Worm (Caenorhabditis elegans) whole organism, young adult: ENCODE measurements around the gene C30G12.6.

ENCODE experiments used
- B0035.1 ChIP-seq: sonication (generic microtip); optimal IDR thresholded peaks from 2 replicates; lab custom pipeline; 2016; ENCODE audit warnings: missing genetic modification characterization, mild to moderate bottlenecking, missing compliant biosample characterization, missing genotype, missing genetic modification reagents
- attf-3 ChIP-seq: fragments of 200-800 bp; sonication (Bioruptor generic); conservative IDR thresholded peaks from 2 replicates; pipeline ENCODE4 v1.3.6; 2022; ENCODE audit warnings: missing genetic modification reagents, missing genetic modification characterization, missing compliant biosample characterization
- lin-35 ChIP-seq, 3 experiments: fragments of 150-350 bp in 2 of 3; sonication (generic microtip) in 1 of 3; optimal IDR thresholded peaks; 2 replicates each; lab custom pipeline; 2014 to 2018; ENCODE audit warnings: missing biosample characterization in 3 of 3, missing genetic modification characterization in 3 of 3, missing genetic modification reagents in 3 of 3
- mxl-1 ChIP-seq: sonication (generic microtip); optimal IDR thresholded peaks from 2 replicates; lab custom pipeline; 2016; ENCODE audit warnings: missing genetic modification characterization, missing compliant biosample characterization
- nhr-27 ChIP-seq: fragments of 200-800 bp; sonication (Bioruptor generic); optimal IDR thresholded peaks from 2 replicates; lab custom pipeline; 2018; ENCODE audit warnings: mild to moderate bottlenecking, missing genetic modification characterization, moderate library complexity, missing compliant biosample characterization
- nhr-80 ChIP-seq: sonication (generic microtip); optimal IDR thresholded peaks from 2 replicates; lab custom pipeline; 2016; ENCODE audit warnings: missing genetic modification characterization, missing compliant biosample characterization
- rec-8 ChIP-seq, 2 experiments: sonication (generic microtip); optimal IDR thresholded peaks; 2 replicates each; lab custom pipeline; 2016; ENCODE audit warnings: mild to moderate bottlenecking in 2 of 2, missing genetic modification characterization in 2 of 2, missing genetic modification reagents in 2 of 2, missing genotype in 2 of 2, missing biosample characterization in 1 of 2, missing compliant biosample characterization in 1 of 2, moderate library complexity in 1 of 2
- repo-1 ChIP-seq: sonication (generic microtip); optimal IDR thresholded peaks from 2 replicates; lab custom pipeline; 2017; ENCODE audit warnings: mild to moderate bottlenecking, missing genetic modification characterization, missing compliant biosample characterization
- snpc-4 ChIP-seq, 5 experiments: fragments of 150-350 bp in 1 of 5; sonication (generic microtip) in 4 of 5; optimal IDR thresholded peaks; 2 replicates each; lab custom pipeline; 2014 to 2018; ENCODE audit warnings: missing genetic modification characterization in 5 of 5, missing biosample characterization in 3 of 5, antibody characterized with exemption in 2 of 5, mild to moderate bottlenecking in 2 of 5, missing compliant biosample characterization in 2 of 5, missing genotype in 2 of 5, moderate library complexity in 2 of 5, missing genetic modification reagents in 1 of 5
- unc-130 ChIP-seq: sonication (generic microtip); optimal IDR thresholded peaks from 2 replicates; lab custom pipeline; 2016; ENCODE audit warnings: missing genetic modification reagents, missing genetic modification characterization, missing compliant biosample characterization

The C30G12.6 gene

DNA sequence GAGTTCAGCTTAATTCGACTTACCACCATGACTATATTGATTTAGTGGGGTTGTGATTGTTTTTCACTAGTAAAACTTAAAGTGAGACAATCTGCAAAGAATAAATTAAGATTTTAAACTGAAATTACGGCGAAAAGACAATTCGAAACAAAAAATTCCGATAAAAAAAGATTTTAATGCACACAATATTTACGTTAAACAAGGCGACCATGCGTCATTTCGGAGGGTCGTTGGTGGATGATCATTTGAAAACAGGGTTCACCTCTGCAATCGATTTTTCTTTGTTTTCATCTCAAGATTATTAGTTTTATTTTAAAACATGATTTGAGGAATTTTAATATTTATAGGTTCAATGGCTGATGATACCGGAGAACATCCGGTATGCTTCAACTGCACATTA, 42.7 kb downstream of the C30G12.6 start, which contains the start of gene lsm-4:
TSS of gene lsm-4 (minus strand) at position 91 of the 400 bp plus-strand sequence.
- TF ChIP-seq snpc-4 (GFP tag; optimal IDR thresholded peaks at IDR 0.05; lab: Kevin White, UChicago), result no peak
- TF ChIP-seq snpc-4 (tag; optimal IDR thresholded peaks at IDR 0.05; lab: Kevin White, UChicago), result no peak
- TF ChIP-seq lin-35 (GFP tag; optimal IDR thresholded peaks at IDR 0.05; lab: Kevin White, UChicago), result no peak
- TF ChIP-seq attf-3 (GFP tag; lab: Robert Waterston, UW), result peak; percentile 86

DNA sequence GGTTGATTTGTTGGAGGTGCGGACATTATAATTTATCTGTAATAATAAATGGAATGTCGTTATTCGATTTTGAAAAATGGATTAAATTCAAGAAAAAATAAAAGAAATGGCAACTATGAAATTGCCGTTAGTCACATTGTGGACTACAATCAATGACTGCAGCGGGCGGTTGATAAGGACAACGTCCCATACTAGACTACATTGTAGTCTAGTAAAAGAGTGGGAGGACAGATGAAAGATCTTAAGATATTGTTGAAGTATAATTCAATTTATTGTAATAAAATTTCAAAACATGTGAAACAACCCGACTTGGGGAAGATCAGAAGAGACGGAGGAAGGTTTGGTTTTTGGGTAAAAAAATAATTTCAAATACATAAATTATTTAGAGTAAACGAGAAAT, 43.8 kb downstream of the C30G12.6 start, which contains the start of the genes prx-13 and ada-2:
TSS of gene prx-13 (minus strand) at position 38 of the 400 bp plus-strand sequence.
TSS of gene ada-2 (plus strand) at position 282 of the 400 bp plus-strand sequence.
- no peak for TF ChIP-seq snpc-4 (GFP tag; optimal IDR thresholded peaks at IDR 0.05; lab: Kevin White, UChicago)
- TF ChIP-seq snpc-4 (tag; optimal IDR thresholded peaks at IDR 0.05; lab: Kevin White, UChicago), result peak in 1 of 4 experiments; percentile 15
- no peak for TF ChIP-seq unc-130 (GFP tag; lab: Kevin White, UChicago)
- no peak for TF ChIP-seq rec-8 (tag; optimal IDR thresholded peaks at IDR 0.05; lab: Kevin White, UChicago)
- TF ChIP-seq mxl-1 (tag; lab: Kevin White, UChicago), result no peak
- peak; percentile 62 for TF ChIP-seq nhr-80 (tag; lab: Kevin White, UChicago)

DNA sequence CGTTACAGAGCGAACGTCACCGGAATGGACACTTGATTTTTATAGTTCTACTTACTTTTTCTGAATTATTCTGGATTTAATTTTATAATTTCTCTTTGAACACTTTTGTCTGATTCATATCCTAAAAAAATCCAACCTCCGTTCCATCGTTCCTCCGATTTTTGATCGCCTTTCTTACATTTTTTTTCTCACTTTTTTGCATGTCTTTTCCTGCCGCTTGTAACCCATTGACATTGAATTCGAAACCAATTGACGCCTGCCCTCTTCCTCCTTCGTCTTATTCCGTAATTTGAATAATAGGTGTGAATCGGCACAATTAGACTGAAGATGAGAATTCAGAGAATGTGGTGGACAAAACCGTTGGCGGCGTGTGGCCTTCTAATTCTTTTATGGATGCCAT, 50.2 kb downstream of the C30G12.6 start, which contains the start of gene skpo-3:
TSS of gene skpo-3 (plus strand) at position 301 of the 400 bp plus-strand sequence.
- no peak for TF ChIP-seq B0035.1
- no peak for TF ChIP-seq repo-1
- TF ChIP-seq, all 124 proteins: peak for 0

ce11 chrII:7242754-7243153, 53.1 kb downstream of the C30G12.6 start:
- TF ChIP-seq nhr-27, result no peak
- TF ChIP-seq nhr-80 (tag; lab: Kevin White, UChicago), result peak; percentile 7
